Fruit fly (Drosophila melanogaster) whole organism, wandering third instar larva: Measurements from ENCODE around the gene BG642312.

ENCODE experiments used
- Sp1 ChIP-seq: fragments of 200-800 bp; sonication (Bioruptor generic); optimal IDR thresholded peaks from 3 replicates; lab custom pipeline; 2019; ENCODE audit warnings: missing biosample characterization, mild to moderate bottlenecking, missing genetic modification characterization, moderate library complexity
- br ChIP-seq: fragments of 200-800 bp; sonication (Bioruptor generic); optimal IDR thresholded peaks from 2 replicates; lab custom pipeline; 2016; ENCODE audit warnings: missing biosample characterization, missing genetic modification characterization
- jim ChIP-seq: fragments of 175-275, 200-325 bp; sonication (Bioruptor generic); optimal IDR thresholded peaks from 2 replicates; lab custom pipeline; 2016; ENCODE audit warnings: missing biosample characterization, mild to moderate bottlenecking, missing genetic modification characterization
- pan ChIP-seq: fragments of >200 bp; optimal IDR thresholded peaks from 2 replicates; lab custom pipeline; 2017
- usp ChIP-seq: fragments of >200 bp; optimal IDR thresholded peaks from 2 replicates; lab custom pipeline; 2017; ENCODE audit warnings: missing biosample characterization, missing genetic modification characterization

DNA sequence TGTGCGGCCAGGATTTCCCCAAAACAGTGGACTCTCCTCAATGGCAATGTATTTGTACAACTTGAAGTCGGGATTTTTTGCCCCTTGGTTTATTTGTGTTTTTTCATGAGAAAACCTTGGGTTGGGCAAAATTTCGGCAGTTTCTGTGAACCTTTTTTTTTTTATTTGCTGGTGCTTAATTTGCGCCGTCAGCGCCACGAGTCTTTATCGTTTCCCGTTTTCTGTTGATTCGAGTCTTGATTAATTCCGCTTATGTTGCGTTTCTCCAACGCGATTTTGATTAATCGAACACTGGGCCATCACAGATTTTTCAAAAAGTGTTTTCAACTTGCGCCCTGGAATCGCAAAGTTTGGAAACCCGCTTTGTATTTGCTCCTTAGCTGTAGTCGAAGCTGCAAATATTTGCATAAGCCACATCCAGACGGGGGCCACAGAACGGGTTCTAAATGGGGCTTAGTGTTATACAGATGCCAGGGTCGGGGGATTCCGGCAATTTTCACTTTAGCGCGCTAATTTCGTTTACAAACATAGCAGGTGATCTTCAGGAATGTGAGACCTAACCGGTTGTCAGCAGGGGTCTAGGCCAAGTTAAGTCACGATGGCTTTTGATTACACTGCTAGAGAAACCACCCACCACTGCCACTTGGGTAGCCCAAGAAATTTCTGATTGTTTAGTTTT is 21.4 kb upstream of the BG642312 start:
- no peak for TF ChIP-seq usp (GFP tag; lab: Kevin White, UChicago)
- TF ChIP-seq br (GFP tag; lab: Kevin White, UChicago): no peak
- TF ChIP-seq pan (lab: Kevin White, UChicago): no peak
- TF ChIP-seq Sp1 (GFP tag; lab: Kevin White, UChicago): no peak
- TF ChIP-seq jim (GFP tag; lab: Kevin White, UChicago): no peak
